Worm (Caenorhabditis elegans) whole organism, mixed stage, embryonic: ENCODE data around the gene col-44.

ENCODE experiments used
- M03D4.4 ChIP-seq: sonication (generic microtip); optimal IDR thresholded peaks from 2 replicates; lab custom pipeline; 2017; ENCODE audit warnings: mild to moderate bottlenecking, missing genetic modification characterization, missing compliant biosample characterization
- bed-3 ChIP-seq: fragments of 200-800 bp; sonication (Bioruptor generic); optimal IDR thresholded peaks from 3 replicates; lab custom pipeline; 2018; ENCODE audit warnings: mild to moderate bottlenecking, missing genetic modification characterization, moderate library complexity, missing compliant biosample characterization
- blmp-1 ChIP-seq: fragments of 150-350 bp; optimal IDR thresholded peaks from 2 replicates; lab custom pipeline; 2014; ENCODE audit warnings: missing biosample characterization, missing genetic modification characterization
- ceh-39 ChIP-seq: fragments of 150-350 bp; optimal IDR thresholded peaks from 2 replicates; lab custom pipeline; 2014; ENCODE audit warnings: missing biosample characterization, missing genetic modification characterization
- ceh-43 ChIP-seq: fragments of 200-800 bp; sonication (Bioruptor generic); optimal IDR thresholded peaks from 2 replicates; lab custom pipeline; 2018; ENCODE audit warnings: mild to moderate bottlenecking, missing genetic modification characterization, moderate library complexity, missing compliant biosample characterization
- ceh-83 ChIP-seq: fragments of 200-800 bp; sonication (Bioruptor generic); optimal IDR thresholded peaks from 2 replicates; lab custom pipeline; 2018; ENCODE audit warnings: mild to moderate bottlenecking, missing genetic modification characterization, missing compliant biosample characterization
- ces-1 ChIP-seq: fragments of 150-350 bp; optimal IDR thresholded peaks from 2 replicates; lab custom pipeline; 2014; ENCODE audit warnings: missing biosample characterization, missing genetic modification reagents, missing genetic modification characterization
- cnd-1 ChIP-seq: fragments of 200-800 bp; sonication (Bioruptor generic); optimal IDR thresholded peaks from 2 replicates; lab custom pipeline; 2018; ENCODE audit warnings: mild to moderate bottlenecking, missing genetic modification characterization, missing compliant biosample characterization
- drap-1 ChIP-seq: fragments of 200-800 bp; sonication (Bioruptor generic); optimal IDR thresholded peaks from 3 replicates; lab custom pipeline; 2018; ENCODE audit warnings: mild to moderate bottlenecking, missing genetic modification characterization, missing compliant biosample characterization
- elt-1 ChIP-seq: sonication (generic microtip); optimal IDR thresholded peaks from 2 replicates; lab custom pipeline; 2017; ENCODE audit warnings: missing genetic modification characterization, mild to moderate bottlenecking, missing compliant biosample characterization, antibody characterized with exemption, moderate library complexity, borderline replicate concordance; ENCODE audit not compliant: insufficient read depth
- elt-3 ChIP-seq: fragments of 150-350 bp; optimal IDR thresholded peaks from 2 replicates; lab custom pipeline; 2014; ENCODE audit warnings: missing biosample characterization, missing genetic modification characterization
- flh-1 ChIP-seq: fragments of 200-800 bp; sonication (Bioruptor generic); optimal IDR thresholded peaks from 2 replicates; lab custom pipeline; 2018; ENCODE audit warnings: mild to moderate bottlenecking, missing genetic modification characterization, moderate library complexity, missing compliant biosample characterization
- ham-2 ChIP-seq: fragments of 200-800 bp; sonication (Bioruptor generic); optimal IDR thresholded peaks from 2 replicates; lab custom pipeline; 2018; ENCODE audit warnings: mild to moderate bottlenecking, missing genetic modification characterization, missing compliant biosample characterization
- hlh-1 ChIP-seq: fragments of 150-350 bp; optimal IDR thresholded peaks from 2 replicates; lab custom pipeline; 2014; ENCODE audit warnings: missing biosample characterization, missing genetic modification reagents, missing genetic modification characterization
- lin-13 ChIP-seq: fragments of 150-350 bp; optimal IDR thresholded peaks from 2 replicates; lab custom pipeline; 2014; ENCODE audit warnings: missing biosample characterization, missing genetic modification characterization
- lin-32 ChIP-seq: fragments of 200-800 bp; sonication (Bioruptor generic); optimal IDR thresholded peaks from 2 replicates; lab custom pipeline; 2018; ENCODE audit warnings: mild to moderate bottlenecking, missing genetic modification characterization, missing compliant biosample characterization
- lsy-2 ChIP-seq: fragments of 150-350 bp; optimal IDR thresholded peaks from 2 replicates; lab custom pipeline; 2014; ENCODE audit warnings: missing biosample characterization, missing genetic modification characterization
- mep-1 ChIP-seq: fragments of 150-350 bp; optimal IDR thresholded peaks from 2 replicates; lab custom pipeline; 2017; ENCODE audit warnings: missing biosample characterization, missing genetic modification reagents, missing genetic modification characterization, inconsistent platforms
- mls-2 ChIP-seq: sonication (generic microtip); optimal IDR thresholded peaks from 2 replicates; lab custom pipeline; 2016; ENCODE audit warnings: mild to moderate bottlenecking, missing genetic modification characterization, moderate library complexity, missing compliant biosample characterization
- nhr-12 ChIP-seq: fragments of 150-350 bp; optimal IDR thresholded peaks from 2 replicates; lab custom pipeline; 2014; ENCODE audit warnings: missing biosample characterization, missing genetic modification characterization
- nhr-2 ChIP-seq: fragments of 150-350 bp; optimal IDR thresholded peaks from 2 replicates; lab custom pipeline; 2014; ENCODE audit warnings: missing biosample characterization, missing genetic modification characterization
- nhr-237 ChIP-seq: fragments of 150-350 bp; optimal IDR thresholded peaks from 2 replicates; lab custom pipeline; 2014; ENCODE audit warnings: missing biosample characterization, missing genetic modification characterization
- nhr-76 ChIP-seq: sonication (generic microtip); optimal IDR thresholded peaks from 2 replicates; lab custom pipeline; 2017; ENCODE audit warnings: missing biosample characterization, missing genetic modification characterization
- pha-4 ChIP-seq: fragments of 150-350 bp; optimal IDR thresholded peaks from 2 replicates; lab custom pipeline; 2018; ENCODE audit warnings: missing biosample characterization, missing genetic modification reagents, missing genetic modification characterization
- sem-2 ChIP-seq: fragments of 200-800 bp; sonication (Bioruptor generic); optimal IDR thresholded peaks from 2 replicates; lab custom pipeline; 2018; ENCODE audit warnings: mild to moderate bottlenecking, missing genetic modification characterization, missing compliant biosample characterization
- snpc-4 ChIP-seq: fragments of 150-350 bp; optimal IDR thresholded peaks from 2 replicates; lab custom pipeline; 2014; ENCODE audit warnings: missing biosample characterization, missing genetic modification characterization
- sptf-1 ChIP-seq: sonication (generic microtip); optimal IDR thresholded peaks from 2 replicates; lab custom pipeline; 2017; ENCODE audit warnings: mild to moderate bottlenecking, missing genetic modification characterization, moderate library complexity, missing compliant biosample characterization
- tbx-8 ChIP-seq: fragments of 200-800 bp; sonication (Bioruptor generic); optimal IDR thresholded peaks from 2 replicates; lab custom pipeline; 2018; ENCODE audit warnings: mild to moderate bottlenecking, missing genetic modification characterization, moderate library complexity, missing compliant biosample characterization
- unc-120 ChIP-seq: sonication (generic microtip); optimal IDR thresholded peaks from 2 replicates; lab custom pipeline; 2017; ENCODE audit warnings: missing genetic modification characterization, missing compliant biosample characterization; ENCODE audit not compliant: poor library complexity, severe bottlenecking
- unc-39 ChIP-seq: fragments of 150-350 bp; optimal IDR thresholded peaks from 2 replicates; lab custom pipeline; 2014; ENCODE audit warnings: missing biosample characterization, missing genetic modification characterization
- unc-62 ChIP-seq: fragments of 150-350 bp; optimal IDR thresholded peaks from 2 replicates; lab custom pipeline; 2014; ENCODE audit warnings: missing biosample characterization, missing genetic modification reagents, missing genetic modification characterization
- ztf-11 ChIP-seq: fragments of 150-350 bp; optimal IDR thresholded peaks from 2 replicates; lab custom pipeline; 2014; ENCODE audit warnings: missing biosample characterization, missing genetic modification characterization

Gene col-44

DNA sequence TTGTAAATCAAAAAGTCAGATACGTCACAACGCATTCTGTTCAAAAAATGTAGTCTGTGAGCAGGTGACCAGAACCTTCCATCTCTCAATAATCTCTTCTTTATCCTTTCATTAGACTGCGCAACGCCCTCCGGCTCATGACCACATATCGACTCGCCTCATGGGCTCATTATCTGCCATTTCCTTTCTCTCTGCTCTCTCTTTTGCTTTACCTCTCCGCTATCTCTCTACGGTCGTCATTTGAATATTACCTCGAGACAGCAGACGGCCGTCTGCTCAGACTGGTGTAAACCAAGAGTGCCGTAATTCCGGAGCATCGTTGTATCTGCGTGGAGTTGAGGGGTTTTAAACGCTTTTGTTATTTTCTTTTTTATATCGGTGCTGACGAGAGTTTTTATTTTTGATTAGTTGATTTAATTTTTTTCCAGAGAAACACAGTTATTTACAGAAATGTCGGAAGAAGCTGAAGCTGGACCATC lies 6.8 kb downstream of the col-44 start, which contains the start of gene bra-1:
Gene bra-1, plus strand, starts transcription at position 429 of the 479 bp plus-strand sequence.
- TF ChIP-seq ceh-83, result no peak
- peak; percentile 81 for TF ChIP-seq hlh-1 (tag; lab: Kevin White, UChicago)
- TF ChIP-seq ztf-11 (tag; lab: Kevin White, UChicago), result peak; percentile 67
- no peak for TF ChIP-seq lin-32
- peak; percentile 57 for TF ChIP-seq lsy-2 (tag; lab: Kevin White, UChicago)
- peak; percentile 78 for TF ChIP-seq mep-1 (tag; lab: Kevin White, UChicago)
- peak; percentile 62 for TF ChIP-seq unc-120 (tag; lab: Kevin White, UChicago)
- TF ChIP-seq lin-13, result peak; percentile 53
- TF ChIP-seq ces-1, result peak; percentile 74
- TF ChIP-seq mls-2, result peak; percentile 55
- peak; percentile 66 for TF ChIP-seq sptf-1 (tag; lab: Kevin White, UChicago)
- TF ChIP-seq ceh-39 (tag; lab: Kevin White, UChicago), result peak; percentile 94
- TF ChIP-seq nhr-2 (tag; lab: Kevin White, UChicago), result peak; percentile 32
- TF ChIP-seq M03D4.4 (tag; lab: Kevin White, UChicago), result peak; percentile 11
- peak; percentile 16 for TF ChIP-seq drap-1 (GFP tag; lab: Kevin White, UChicago)
- peak; percentile 80 for TF ChIP-seq cnd-1 (tag; lab: Kevin White, UChicago)
- peak; percentile 37 for TF ChIP-seq pha-4 (tag; lab: Kevin White, UChicago)
- TF ChIP-seq flh-1, result no peak
- peak; percentile 47 for TF ChIP-seq unc-62 (GFP tag; lab: Kevin White, UChicago)
- no peak for TF ChIP-seq nhr-12 (tag; lab: Kevin White, UChicago)
- no peak for TF ChIP-seq nhr-237
- TF ChIP-seq, all 35 proteins: peak for 16

DNA sequence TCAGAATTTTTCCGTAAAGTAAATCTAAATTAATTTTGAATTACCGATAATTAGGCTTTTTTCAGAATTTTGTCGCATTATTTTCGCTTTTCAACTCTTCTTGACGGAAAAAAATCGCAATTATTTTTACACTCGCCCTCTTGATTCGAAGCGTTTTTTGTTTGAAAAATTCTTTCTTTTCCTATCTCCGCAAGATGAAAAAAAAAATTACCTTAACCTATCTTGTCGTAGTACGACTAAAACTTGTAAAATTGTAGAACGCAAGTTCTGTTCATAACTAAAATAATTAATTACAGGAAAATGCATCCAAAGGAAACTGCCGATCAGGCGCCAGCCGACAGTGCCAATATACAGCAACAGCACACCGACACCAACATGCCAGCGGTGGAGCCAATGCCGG lies 8.9 kb downstream of the col-44 start, which contains the start of gene F54B11.7:
Gene F54B11.7, plus strand, starts transcription at position 301 of the 400 bp plus-strand sequence.
- TF ChIP-seq flh-1 (no peak), tbx-8 (no peak), ceh-43 (GFP tag; lab: Kevin White, UChicago) (no peak), elt-3 (no peak), lin-13 (no peak), blmp-1 (tag; lab: Kevin White, UChicago) (no peak), ces-1 (no peak)
- TF ChIP-seq, all 35 proteins: peak for 0

DNA sequence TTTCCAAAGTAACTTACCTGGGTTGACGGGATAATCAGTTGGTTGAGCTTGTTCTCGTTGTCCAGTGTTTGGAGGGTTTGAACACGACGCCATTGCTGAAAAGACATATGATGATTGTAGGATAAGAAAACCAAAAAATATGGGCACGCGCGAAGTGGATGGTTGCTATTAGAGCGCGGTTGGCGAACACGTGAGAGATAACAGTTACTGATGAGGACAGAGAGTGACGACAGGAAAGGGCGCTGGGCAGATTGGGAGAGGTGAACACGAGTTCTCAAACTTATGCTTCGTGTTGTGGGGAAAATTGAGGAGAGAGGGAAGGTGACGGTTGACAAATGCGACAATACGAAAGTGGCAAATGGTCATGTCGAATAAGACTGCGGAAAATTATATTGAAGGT lies 12.6 kb downstream of the col-44 start, which contains the start of gene F54B11.8:
Gene F54B11.8, minus strand, starts transcription at position 101 of the 400 bp plus-strand sequence.
- TF ChIP-seq lsy-2 (tag; lab: Kevin White, UChicago) (no peak), drap-1 (GFP tag; lab: Kevin White, UChicago) (no peak), nhr-76 (no peak), unc-39 (tag; lab: Kevin White, UChicago) (no peak), ces-1 (no peak), bed-3 (GFP tag; lab: Kevin White, UChicago) (no peak), elt-1 (no peak), snpc-4 (tag; lab: Kevin White, UChicago) (no peak), sptf-1 (tag; lab: Kevin White, UChicago) (no peak), nhr-237 (no peak), M03D4.4 (tag; lab: Kevin White, UChicago) (no peak), mls-2 (no peak)
- TF ChIP-seq, all 35 proteins: peak for 0

DNA sequence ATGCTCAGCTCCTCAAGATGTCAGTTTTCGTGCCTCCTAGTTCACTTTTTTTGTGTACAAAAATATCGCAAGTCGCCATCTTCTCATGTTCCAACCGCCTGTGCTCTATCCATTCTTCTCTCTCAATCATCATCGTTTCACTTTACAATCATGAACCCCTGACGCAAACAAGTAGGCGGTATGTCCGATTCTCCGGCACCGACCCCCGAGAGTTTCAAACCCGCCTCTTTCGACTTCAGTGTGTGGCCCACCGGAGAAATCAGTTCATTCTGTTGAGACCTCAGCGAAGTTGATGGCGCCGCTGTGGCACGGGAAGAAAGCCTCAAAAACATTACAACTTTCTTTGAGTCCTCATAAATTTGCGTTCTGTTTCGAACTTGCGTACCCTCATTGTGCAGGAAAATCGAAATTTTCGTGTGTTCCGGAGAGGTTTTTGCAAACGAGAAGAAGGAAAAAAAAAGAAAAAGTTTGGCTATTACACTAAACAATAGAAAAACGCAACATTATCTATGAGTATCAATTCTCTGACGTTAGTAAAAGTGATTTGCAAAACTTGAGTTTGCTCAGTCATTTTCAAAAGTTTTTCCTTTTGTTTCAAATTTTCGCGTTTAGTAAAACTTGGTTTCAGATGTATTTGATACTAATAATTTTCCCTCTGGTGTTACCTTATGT lies 13.8 kb downstream of the col-44 start, which contains the start of gene F54B11.9:
Gene F54B11.9, plus strand, starts transcription at position 622 of the 672 bp plus-strand sequence.
- TF ChIP-seq snpc-4 (tag; lab: Kevin White, UChicago) (no peak), hlh-1 (tag; lab: Kevin White, UChicago) (peak; percentile 27)

DNA sequence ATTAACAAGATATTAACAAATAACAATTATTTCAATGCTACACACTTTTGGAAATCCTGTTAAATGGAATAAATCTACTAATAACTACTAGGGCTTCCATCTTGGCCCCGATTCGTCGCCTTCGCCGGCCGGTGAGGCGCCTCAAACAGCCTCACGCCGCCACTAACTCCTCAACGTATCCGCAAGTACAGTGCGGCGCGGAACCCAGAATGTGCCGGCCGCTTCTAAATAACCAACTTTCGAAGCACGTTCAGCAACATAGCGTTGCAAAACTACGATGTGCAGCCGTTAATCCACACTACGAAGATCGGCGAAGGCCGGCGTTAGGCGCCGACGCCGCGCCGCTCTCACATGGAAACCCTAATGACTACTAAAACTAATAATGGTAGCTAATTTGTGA lies 14.6 kb downstream of the col-44 start:
- TF ChIP-seq blmp-1 (tag; lab: Kevin White, UChicago) (no peak), ham-2 (GFP tag; lab: Kevin White, UChicago) (no peak), tbx-8 (no peak), ceh-83 (no peak), ces-1 (no peak), unc-62 (GFP tag; lab: Kevin White, UChicago) (no peak), drap-1 (GFP tag; lab: Kevin White, UChicago) (no peak), elt-1 (no peak), mls-2 (no peak), flh-1 (no peak), sem-2 (GFP tag; lab: Kevin White, UChicago) (no peak), lsy-2 (tag; lab: Kevin White, UChicago) (no peak), ztf-11 (tag; lab: Kevin White, UChicago) (no peak)
